Fruit fly (Drosophila melanogaster) whole organism, embryonic: Measurements from ENCODE around the gene CG4951.
A peak's percentile ranks its signal among the peaks of the same experiment; 100 is the strongest.
"Not testable (repeated sequence)": the region's sequence is repeated elsewhere in the genome, so short reads cannot be mapped to it uniquely, and the experiment has no call there.

Experiments used
- Blimp-1 ChIP-seq: fragments of 200-800 bp; sonication (Bioruptor generic); optimal IDR thresholded peaks from 3 replicates; lab custom pipeline; 2018; ENCODE audit warnings: missing biosample characterization, missing genetic modification characterization, mild to moderate bottlenecking, moderate library complexity, missing genetic modification reagents
- CG10147 ChIP-seq: fragments of 200-800 bp; sonication (Bioruptor generic); optimal IDR thresholded peaks from 2 replicates; lab custom pipeline; 2019; ENCODE audit warnings: missing biosample characterization, mild to moderate bottlenecking, missing genetic modification characterization, moderate library complexity
- CG10209 ChIP-seq: fragments of 200-800 bp; sonication (Bioruptor generic); optimal IDR thresholded peaks from 3 replicates; lab custom pipeline; 2017; ENCODE audit warnings: missing biosample characterization, mild to moderate bottlenecking, missing genetic modification characterization, missing genetic modification reagents
- CG10543 ChIP-seq: fragments of 200-800 bp; sonication (Bioruptor generic); optimal IDR thresholded peaks from 3 replicates; lab custom pipeline; 2017; ENCODE audit warnings: missing biosample characterization, mild to moderate bottlenecking, missing genetic modification characterization, moderate library complexity
- CG13123 ChIP-seq: fragments of 200-800 bp; sonication (Bioruptor generic); optimal IDR thresholded peaks from 2 replicates; lab custom pipeline; 2016; ENCODE audit warnings: missing biosample characterization, missing genetic modification characterization
- CG15601 ChIP-seq: fragments of 200-800 bp; sonication (Bioruptor generic); optimal IDR thresholded peaks from 3 replicates; lab custom pipeline; 2019; ENCODE audit warnings: missing biosample characterization, mild to moderate bottlenecking, missing genetic modification characterization, moderate library complexity
- CG18599 ChIP-seq: fragments of 200-800 bp; sonication (Bioruptor generic); optimal IDR thresholded peaks from 3 replicates; lab custom pipeline; 2017; ENCODE audit warnings: missing biosample characterization, missing genetic modification characterization, mild to moderate bottlenecking, moderate library complexity, missing genetic modification reagents
- CG2120 ChIP-seq: fragments of 200-800 bp; sonication (Bioruptor generic); optimal IDR thresholded peaks from 3 replicates; lab custom pipeline; 2016; ENCODE audit warnings: missing biosample characterization, missing genetic modification characterization
- CG31224 ChIP-seq: fragments of 200-800 bp; sonication (Bioruptor generic); IDR thresholded peaks from 2 replicates; pipeline ENCODE4 v1.3.6; 2022; ENCODE audit warnings: missing biosample characterization, missing genetic modification characterization
- CG34422 ChIP-seq: fragments of 200-800 bp; sonication (Bioruptor generic); IDR thresholded peaks from 3 replicates; pipeline ENCODE4 v1.3.6; 2022; ENCODE audit warnings: missing biosample characterization, missing genetic modification characterization
- CG6791 ChIP-seq: fragments of 200-800 bp; sonication (Bioruptor generic); IDR thresholded peaks from 3 replicates; pipeline ENCODE4 v1.3.6; 2022; ENCODE audit warnings: missing biosample characterization, missing genetic modification characterization; ENCODE audit not compliant: partially characterized antibody
- CG7928 ChIP-seq: fragments of 200-800 bp; sonication (Bioruptor generic); optimal IDR thresholded peaks from 2 replicates; lab custom pipeline; 2017; ENCODE audit warnings: missing biosample characterization, mild to moderate bottlenecking, missing genetic modification characterization
- Dek ChIP-seq: fragments of 200-800 bp; sonication (Bioruptor generic); optimal IDR thresholded peaks from 3 replicates; lab custom pipeline; 2019; ENCODE audit warnings: missing biosample characterization, mild to moderate bottlenecking, missing genetic modification characterization, moderate library complexity
- Dref ChIP-seq: fragments of 200-800 bp; sonication (Bioruptor generic); IDR thresholded peaks from 2 replicates; pipeline ENCODE4 v1.3.6; 2022; ENCODE audit warnings: missing biosample characterization, missing genetic modification characterization
- Drgx ChIP-seq: fragments of 200-800 bp; sonication (Bioruptor generic); IDR thresholded peaks from 2 replicates; pipeline ENCODE4 v1.3.6; 2022; ENCODE audit warnings: missing biosample characterization, missing genetic modification characterization
- E2f2 ChIP-seq: fragments of 200-800 bp; sonication (Bioruptor generic); IDR thresholded peaks from 2 replicates; pipeline ENCODE4 v1.3.6; 2022; ENCODE audit warnings: missing biosample characterization, missing genetic modification characterization
- Gsc ChIP-seq: fragments of 200-800 bp; sonication (Bioruptor generic); IDR thresholded peaks from 2 replicates; pipeline ENCODE4 v1.3.6; 2022; ENCODE audit warnings: missing biosample characterization, missing genetic modification characterization
- HHEX ChIP-seq: fragments of 200-800 bp; sonication (Bioruptor generic); optimal IDR thresholded peaks from 3 replicates; lab custom pipeline; 2017; ENCODE audit warnings: missing biosample characterization, mild to moderate bottlenecking, missing genetic modification characterization, missing genetic modification reagents
- HLH3B ChIP-seq: fragments of 200-800 bp; sonication (Bioruptor generic); IDR thresholded peaks from 2 replicates; pipeline ENCODE4 v1.3.6; 2022; ENCODE audit warnings: missing biosample characterization, missing genetic modification characterization
- MBD-R2 ChIP-seq: fragments of 200-800 bp; sonication (Bioruptor generic); IDR thresholded peaks from 2 replicates; pipeline ENCODE4 v1.3.6; 2022; ENCODE audit warnings: missing biosample characterization, missing genetic modification characterization
- Max ChIP-seq: fragments of 200-800 bp; sonication (Bioruptor generic); optimal IDR thresholded peaks from 2 replicates; lab custom pipeline; 2016; ENCODE audit warnings: missing biosample characterization, mild to moderate bottlenecking, missing genetic modification characterization
- Rx ChIP-seq: fragments of 200-800 bp; sonication (Bioruptor generic); IDR thresholded peaks from 2 replicates; pipeline ENCODE4 v1.3.6; 2022; ENCODE audit warnings: missing biosample characterization, missing genetic modification characterization
- Scr ChIP-seq: fragments of 200-800 bp; sonication (Bioruptor generic); IDR thresholded peaks from 2 replicates; pipeline ENCODE4 v1.3.6; 2022; ENCODE audit warnings: missing biosample characterization, missing genetic modification characterization; ENCODE audit not compliant: partially characterized antibody
- Trl ChIP-seq, 3 experiments: fragments of >200 bp in 2 of 3; fragments of 200-800 bp in 1 of 3; sonication (Bioruptor generic) in 1 of 3; optimal IDR thresholded peaks; 2 replicates in 1 of 3; 3 replicates in 2 of 3; lab custom pipeline; 2016 to 2017; ENCODE audit warnings: missing biosample characterization in 1 of 3, missing genetic modification characterization in 1 of 3
- YL-1 ChIP-seq: fragments of 200-800 bp; sonication (Bioruptor generic); optimal IDR thresholded peaks from 3 replicates; lab custom pipeline; 2017; ENCODE audit warnings: missing biosample characterization, mild to moderate bottlenecking, missing genetic modification characterization
- al ChIP-seq: fragments of 200-800 bp; sonication (Bioruptor generic); IDR thresholded peaks from 2 replicates; pipeline ENCODE4 v1.3.6; 2022; ENCODE audit warnings: missing biosample characterization, missing genetic modification characterization
- bigmax ChIP-seq: fragments of 200-800 bp; sonication (Bioruptor generic); optimal IDR thresholded peaks from 2 replicates; lab custom pipeline; 2018; ENCODE audit warnings: missing biosample characterization, mild to moderate bottlenecking, missing genetic modification characterization
- ci ChIP-seq: fragments of 200-800 bp; sonication (Bioruptor generic); IDR thresholded peaks from 3 replicates; pipeline ENCODE4 v1.3.6; 2022; ENCODE audit warnings: missing biosample characterization, missing genetic modification characterization
- crp ChIP-seq, 2 experiments: fragments of 200-800 bp; sonication (Bioruptor generic); optimal IDR thresholded peaks; 2 replicates in 1 of 2; 3 replicates in 1 of 2; lab custom pipeline; 2017; ENCODE audit warnings: missing biosample characterization in 2 of 2, missing genetic modification characterization in 2 of 2, mild to moderate bottlenecking in 1 of 2, moderate library complexity in 1 of 2
- cwo ChIP-seq: fragments of 200-800 bp; sonication (Bioruptor generic); optimal IDR thresholded peaks from 3 replicates; lab custom pipeline; 2017; ENCODE audit warnings: missing biosample characterization, missing genetic modification characterization, mild to moderate bottlenecking, moderate library complexity, missing genetic modification reagents
- da ChIP-seq: fragments of 200-800 bp; sonication (Bioruptor generic); optimal IDR thresholded peaks from 2 replicates; lab custom pipeline; 2016; ENCODE audit warnings: missing biosample characterization, missing genetic modification characterization
- dysf ChIP-seq: fragments of 200-800 bp; sonication (Bioruptor generic); IDR thresholded peaks from 3 replicates; pipeline ENCODE4 v1.3.6; 2022; ENCODE audit warnings: missing biosample characterization, missing genetic modification characterization
- gcm ChIP-seq: fragments of 200-800 bp; sonication (Bioruptor generic); optimal IDR thresholded peaks from 2 replicates; lab custom pipeline; 2019; ENCODE audit warnings: missing biosample characterization, mild to moderate bottlenecking, missing genetic modification characterization, moderate library complexity
- gfzf ChIP-seq: fragments of 200-800 bp; sonication (Bioruptor generic); optimal IDR thresholded peaks from 2 replicates; lab custom pipeline; 2016; ENCODE audit warnings: missing biosample characterization, mild to moderate bottlenecking, missing genetic modification characterization, moderate library complexity
- hb ChIP-seq: fragments of 200-800 bp; sonication (Bioruptor generic); IDR thresholded peaks from 3 replicates; pipeline ENCODE4 v1.3.6; 2022; ENCODE audit warnings: missing biosample characterization, missing genetic modification characterization; ENCODE audit not compliant: partially characterized antibody
- lilli ChIP-seq: fragments of 200-800 bp; sonication (Bioruptor generic); optimal IDR thresholded peaks from 3 replicates; lab custom pipeline; 2016; ENCODE audit warnings: missing biosample characterization, missing genetic modification characterization
- pan ChIP-seq, 4 experiments: fragments of >200 bp in 3 of 4; fragments of 200-800 bp in 1 of 4; sonication (Bioruptor generic) in 1 of 4; optimal IDR thresholded peaks in 3 of 4; IDR thresholded peaks in 1 of 4; 2 replicates each; pipeline versions ENCODE4 v1.3.6 to Lab custom; 2017 to 2022; ENCODE audit warnings: missing biosample characterization in 2 of 4, missing genetic modification characterization in 2 of 4, mixed read lengths in 1 of 4
- pzg ChIP-seq: fragments of 200-800 bp; sonication (Bioruptor generic); optimal IDR thresholded peaks from 3 replicates; lab custom pipeline; 2018; ENCODE audit warnings: missing biosample characterization, mild to moderate bottlenecking, missing genetic modification characterization, moderate library complexity
- row ChIP-seq: fragments of 200-800 bp; sonication (Bioruptor generic); IDR thresholded peaks from 3 replicates; pipeline ENCODE4 v1.3.6; 2022; ENCODE audit warnings: missing biosample characterization, missing genetic modification characterization
- slbo ChIP-seq: fragments of 200-800 bp; sonication (Bioruptor generic); IDR thresholded peaks from 2 replicates; pipeline ENCODE4 v1.3.6; 2022; ENCODE audit warnings: missing biosample characterization, missing genetic modification characterization
- sug ChIP-seq: fragments of 200-800 bp; optimal IDR thresholded peaks from 2 replicates; lab custom pipeline; 2019; ENCODE audit warnings: missing biosample characterization, mild to moderate bottlenecking, missing genetic modification characterization, moderate library complexity

Gene CG4951

DNA sequence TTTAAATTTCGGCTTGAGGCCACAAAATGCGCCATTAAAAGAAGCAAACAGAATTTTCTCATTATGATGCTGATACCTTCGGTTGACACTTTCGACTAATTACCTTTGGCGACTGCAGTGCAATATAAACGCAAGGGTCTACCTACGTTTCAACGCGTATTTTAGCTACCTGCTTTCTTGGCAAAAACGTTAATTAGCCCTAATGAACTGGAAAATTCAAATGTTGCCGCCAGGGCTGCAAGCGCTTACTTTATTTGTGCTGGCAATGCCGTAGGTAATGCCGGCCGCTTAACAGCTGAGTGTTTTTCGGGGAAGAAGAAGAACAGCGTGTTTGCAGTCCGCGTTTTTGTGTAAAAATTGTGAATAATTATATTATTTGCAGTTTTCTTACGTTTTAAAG is 9.2 kb upstream of the CG4951 start, which contains the start of the genes CG31131 and CG4849:
Gene CG31131 (minus strand): TSS at position 101 of the 400 bp plus-strand sequence.
Gene CG4849 (plus strand): TSS at position 297 of the 400 bp plus-strand sequence.
- not testable (repeated sequence) for TF ChIP-seq CG13123 (GFP tag; lab: Kevin White, UChicago); HHEX (GFP tag; lab: Kevin White, UChicago); al (GFP tag; lab: Robert Waterston, UW)
- TF ChIP-seq, all 482 proteins: peak for 0; not testable (repeated sequence) for 482

dm6 chr3R:27960473-27960872 is 6.6 kb upstream of the CG4951 start, which contains the start of gene CG31253:
Gene CG31253, minus strand, starts transcription at chr3R:27960573.
- not testable (repeated sequence) for TF ChIP-seq CG10147; CG13123 (GFP tag; lab: Kevin White, UChicago); Trl (optimal IDR thresholded peaks at IDR 0.05; lab: Kevin White, UChicago); Trl (GFP tag; optimal IDR thresholded peaks at IDR 0.05; lab: Kevin White, UChicago)

DNA sequence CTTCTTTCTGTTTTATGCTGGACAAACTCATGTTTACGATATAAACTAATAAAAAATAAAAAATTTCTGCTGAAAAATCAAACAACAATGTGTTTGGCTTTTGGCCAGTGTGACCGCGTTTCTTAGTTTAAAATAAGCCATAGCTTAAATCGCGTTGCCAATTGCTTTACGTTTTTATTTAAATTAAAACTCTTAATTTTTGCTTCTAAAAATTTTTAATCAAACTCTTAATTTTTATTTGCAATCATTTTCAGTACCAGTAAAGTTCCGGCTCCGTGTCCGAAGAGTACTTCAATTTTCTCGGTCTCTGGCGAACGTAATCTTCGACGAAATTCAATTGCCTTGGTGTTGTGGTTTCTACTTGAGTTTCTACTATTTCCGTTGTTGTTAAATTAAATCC is 5.2 kb upstream of the CG4951 start, which contains the start of the genes CG42487 and CG4884:
Gene CG42487 (minus strand): TSS at position 101 of the 400 bp plus-strand sequence.
Gene CG4884 (minus strand): TSS at position 101 of the 400 bp plus-strand sequence.
- TF ChIP-seq ci (GFP tag; lab: Robert Waterston, UW); Dek; da (GFP tag; lab: Kevin White, UChicago): not testable (repeated sequence)

DNA sequence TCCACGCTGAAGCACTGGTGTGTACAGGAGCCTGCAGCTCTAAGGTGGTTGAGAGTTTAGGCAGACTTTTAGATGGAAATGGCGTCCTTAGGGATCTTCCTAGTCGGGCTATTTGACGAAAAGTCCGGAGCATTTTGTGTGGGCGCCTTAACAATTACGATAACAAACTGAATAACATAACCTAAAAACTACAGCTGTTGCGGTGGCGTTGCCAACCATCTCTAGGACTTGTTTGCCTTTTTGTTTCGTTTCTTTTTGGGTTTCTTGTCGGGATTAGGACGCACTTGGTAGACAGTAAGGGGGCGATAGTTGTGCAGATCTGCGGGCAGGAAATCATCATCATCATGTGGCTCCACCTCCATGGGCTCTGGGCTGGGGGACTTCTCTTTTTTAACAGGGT is 4.1 kb upstream of the CG4951 start:
- TF ChIP-seq Gsc (GFP tag; lab: Robert Waterston, UW) (no peak), CG6791 (no peak), CG34422 (GFP tag; lab: Robert Waterston, UW) (peak; percentile 60; the same call in 1 of the 3 replicates), pzg (GFP tag; lab: Kevin White, UChicago) (peak; percentile 29), Blimp-1 (no peak), E2f2 (GFP tag; lab: Robert Waterston, UW) (peak; percentile 28; the same call in 1 of the 2 replicates), crp (GFP tag; optimal IDR thresholded peaks at IDR 0.05; lab: Kevin White, UChicago) (peak in 1 of 2 experiments; percentile 74), MBD-R2 (peak; percentile 62), gfzf (GFP tag; lab: Kevin White, UChicago) (peak; percentile 36), gcm (GFP tag; lab: Kevin White, UChicago) (no peak), Scr (peak; percentile 16; the same call in 1 of the 2 replicates), CG7928 (GFP tag; lab: Kevin White, UChicago) (peak; percentile 1), bigmax (GFP tag; lab: Kevin White, UChicago) (peak; percentile 98), CG31224 (no peak), Dref (GFP tag; lab: Robert Waterston, UW) (peak; percentile 36; the same call in 1 of the 2 replicates), CG10209 (GFP tag; lab: Kevin White, UChicago) (no peak)

- TF ChIP-seq sug (tag; lab: Kevin White, UChicago) (peak; percentile 29), YL-1 (GFP tag; lab: Kevin White, UChicago) (no peak), lilli (no peak), CG2120 (GFP tag; lab: Kevin White, UChicago) (peak; percentile 26), Rx (GFP tag; lab: Robert Waterston, UW) (no peak), hb (GFP tag; lab: Robert Waterston, UW) (no peak), CG18599 (no peak), Drgx (GFP tag; lab: Robert Waterston, UW) (peak; percentile 37; the same call in 1 of the 2 replicates), CG15601 (tag; lab: Kevin White, UChicago) (no peak), HLH3B (GFP tag; lab: Robert Waterston, UW) (0 out of 2 replicates have a peak, but pooled peaks have one; percentile 12), cwo (GFP tag; lab: Kevin White, UChicago) (peak; percentile 47), CG10543 (peak; percentile 46), dysf (GFP tag; lab: Robert Waterston, UW) (0 out of 3 replicates have a peak, but pooled peaks have one; percentile 30), slbo (0 out of 2 replicates have a peak, but pooled peaks have one; percentile 35), row (GFP tag; lab: Robert Waterston, UW) (peak; percentile 27; the same call in 1 of the 3 replicates), Max (GFP tag; lab: Kevin White, UChicago) (no peak), pan (optimal IDR thresholded peaks at IDR 0.05; lab: Kevin White, UChicago) (no peak), pan (GFP tag; optimal IDR thresholded peaks at IDR 0.05 in 1 of 2, IDR thresholded peaks at IDR 0.05 in 1 of 2) (peak in 1 of 2 experiments; percentile 5)
Observed at dm6 chr3R:27954533-27954932, 621 bp upstream of the CG4951 start, which contains the start of gene Nep7. Gene Nep7, plus strand, starts transcription at chr3R:27954917.
